Worm (Caenorhabditis elegans): ENCODE data around the gene alh-9.

Gene alh-9

DNA sequence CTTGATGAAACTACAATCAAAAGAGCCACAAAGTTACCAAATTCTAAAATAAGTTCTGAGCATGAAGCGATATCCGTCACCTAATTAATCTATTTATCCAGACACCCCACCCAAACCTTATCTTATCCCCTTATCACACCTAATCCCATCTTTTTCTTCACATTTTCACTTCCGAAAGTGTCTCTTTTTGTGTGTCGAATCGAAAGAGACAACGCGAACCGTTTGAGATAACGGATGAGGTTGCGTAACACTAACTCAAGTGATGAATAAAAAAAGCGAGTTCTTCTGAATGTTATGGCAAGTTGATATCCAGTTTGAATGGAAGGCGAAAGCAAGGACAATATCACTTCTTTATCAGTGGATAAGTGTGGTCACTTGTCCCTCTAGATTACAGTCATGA lies 27.7 kb downstream of the alh-9 start:
- TF ChIP-seq unc-62 (GFP tag; optimal IDR thresholded peaks at IDR 0.05), result no peak

DNA sequence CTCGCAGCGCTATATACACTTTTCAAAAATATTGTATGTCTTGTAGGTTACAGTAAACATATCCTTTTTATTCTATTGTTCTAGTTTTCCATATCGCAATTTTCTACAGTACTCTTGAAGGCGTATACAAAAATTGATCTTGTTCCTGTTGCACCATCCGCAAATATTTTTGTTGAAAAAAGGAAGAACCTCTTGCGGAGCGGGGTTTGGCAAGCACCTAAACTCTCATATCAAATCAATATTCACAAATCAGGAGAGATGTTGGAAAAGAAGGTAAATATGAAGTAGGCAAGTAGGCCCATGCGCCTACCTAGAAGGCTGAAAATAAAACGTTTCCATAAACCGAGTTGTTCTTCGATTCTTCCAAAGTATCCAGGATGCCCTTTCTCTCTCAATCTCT lies 28.2 kb downstream of the alh-9 start, which contains the start of gene C28H8.5:
TSS of gene C28H8.5 (plus strand) at position 301 of the 400 bp plus-strand sequence.
- TF ChIP-seq unc-62 (GFP tag; optimal IDR thresholded peaks at IDR 0.05), result no peak

DNA sequence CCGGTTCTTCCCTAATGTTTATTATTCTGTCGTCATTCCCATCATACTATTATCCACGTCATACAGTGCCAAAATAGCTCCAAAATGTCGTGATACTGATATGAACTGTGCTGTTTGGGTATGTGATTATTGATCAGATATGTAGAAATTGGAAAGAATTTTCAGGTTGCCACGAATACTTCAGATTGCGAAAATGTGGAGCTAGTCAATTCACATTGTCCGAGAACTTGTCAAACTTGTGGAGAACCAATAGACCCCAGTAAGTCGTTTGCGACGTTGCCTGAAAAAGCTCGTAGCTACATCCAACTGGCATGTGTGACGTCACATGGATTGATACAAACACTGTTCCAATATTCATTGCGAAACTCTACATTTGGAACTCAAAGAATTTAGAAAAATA lies 28.6 kb downstream of the alh-9 start:
- TF ChIP-seq unc-62 (GFP tag; optimal IDR thresholded peaks at IDR 0.05), result no peak

DNA sequence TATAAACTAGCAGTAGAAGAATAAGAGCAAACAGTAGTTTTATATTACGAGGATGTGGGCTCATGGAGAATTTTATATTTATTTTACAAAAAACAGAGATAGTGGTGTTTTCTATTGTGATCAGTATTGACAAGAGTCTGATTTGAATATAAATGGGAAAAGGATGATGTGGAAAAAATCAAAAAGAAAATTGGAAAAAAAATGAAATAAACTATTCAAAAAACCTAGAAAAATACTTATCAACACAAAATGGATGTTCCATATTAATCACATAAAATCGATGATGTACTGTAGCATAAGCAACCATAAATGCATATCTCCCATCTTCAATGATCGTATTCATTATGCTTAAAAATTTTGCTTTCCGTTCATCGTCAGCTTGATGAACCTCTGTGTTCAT lies 31.1 kb downstream of the alh-9 start, which contains the start of gene C28H8.7:
TSS of gene C28H8.7 (minus strand) at position 101 of the 400 bp plus-strand sequence.
- no peak for TF ChIP-seq unc-62 (GFP tag; optimal IDR thresholded peaks at IDR 0.05)

DNA sequence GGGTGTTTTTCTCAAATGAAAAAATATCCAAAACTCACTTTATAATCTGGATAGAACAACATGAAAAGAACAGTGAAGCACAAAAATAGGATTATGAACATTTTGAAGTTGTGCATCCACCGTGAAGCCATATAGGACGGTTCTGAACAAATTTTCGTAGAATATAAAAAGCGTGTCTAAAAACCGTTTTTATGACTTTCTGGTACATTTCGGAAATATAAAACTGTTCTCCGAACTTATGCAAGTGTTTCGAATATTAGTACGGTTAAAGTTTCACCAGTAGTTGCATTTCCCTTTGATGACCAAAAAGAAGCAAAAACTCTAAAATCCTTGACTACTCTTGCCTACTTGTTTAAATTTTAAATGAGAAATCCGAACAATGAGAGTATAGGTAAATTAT lies 32.9 kb downstream of the alh-9 start, which contains the start of gene C28H8.8:
TSS of gene C28H8.8 (minus strand) at position 101 of the 400 bp plus-strand sequence.
- no peak for TF ChIP-seq unc-62 (GFP tag; optimal IDR thresholded peaks at IDR 0.05)

DNA sequence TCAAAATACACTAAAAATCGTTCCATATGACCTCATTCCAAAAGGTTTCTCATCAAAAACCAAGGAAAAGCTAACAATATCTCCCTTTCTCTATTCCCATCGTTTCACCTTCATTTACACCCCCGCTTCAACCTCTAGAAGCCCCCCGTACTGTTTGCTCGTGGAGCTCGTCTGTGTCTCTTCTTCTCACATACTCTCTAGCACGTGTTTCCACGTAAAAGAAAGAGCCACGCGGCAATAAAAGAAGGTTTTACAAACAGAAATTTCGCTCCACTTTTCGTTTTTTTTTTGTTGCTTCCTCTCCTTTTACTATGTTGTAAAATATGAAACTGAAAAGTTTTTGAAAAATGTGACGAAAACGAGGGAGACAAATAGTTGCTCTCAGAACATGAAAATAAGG lies 37.1 kb downstream of the alh-9 start:
- no peak for TF ChIP-seq unc-62 (GFP tag; optimal IDR thresholded peaks at IDR 0.05)

DNA sequence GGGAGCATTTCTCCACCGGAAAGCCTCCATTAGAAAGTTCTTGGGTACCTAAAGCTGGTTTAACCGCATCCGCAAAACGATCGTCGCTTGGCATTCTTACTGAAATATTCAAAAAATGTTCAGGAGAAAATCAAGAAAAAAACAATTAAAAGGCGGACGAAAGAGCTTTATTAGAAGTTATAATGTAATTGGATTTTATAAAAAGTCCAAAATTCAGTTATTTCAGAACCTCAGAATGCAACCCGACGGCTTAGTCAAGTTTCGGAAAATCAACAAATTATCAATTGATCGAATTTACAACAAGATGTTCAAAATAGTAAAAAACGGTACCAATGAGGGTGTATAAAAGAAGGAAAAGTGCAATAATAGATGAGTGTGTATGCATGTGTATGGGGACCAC lies 40.1 kb downstream of the alh-9 start, which contains the start of gene pxl-1:
TSS of gene pxl-1 (minus strand) at position 101 of the 400 bp plus-strand sequence.
- TF ChIP-seq unc-62 (GFP tag; optimal IDR thresholded peaks at IDR 0.05), result no peak

DNA sequence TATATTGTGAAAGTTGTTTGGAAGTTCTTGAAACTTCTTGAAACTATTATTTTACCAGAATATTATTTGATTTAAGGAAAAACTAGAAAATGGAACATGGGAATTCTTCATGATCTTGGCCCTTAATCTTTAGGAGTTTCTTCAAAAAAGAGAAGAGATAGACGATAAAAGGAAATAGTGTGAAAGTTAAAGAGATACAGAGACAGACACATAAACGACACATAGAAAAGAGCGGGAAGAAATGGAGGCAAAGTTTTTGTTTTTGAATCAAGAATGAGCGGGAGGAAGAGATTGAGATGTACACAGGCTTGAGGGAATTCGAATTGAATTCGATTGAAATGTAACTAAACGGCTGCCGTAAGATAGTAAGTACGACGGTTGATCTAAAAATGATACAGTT lies 41.6 kb downstream of the alh-9 start:
- TF ChIP-seq unc-62 (GFP tag; optimal IDR thresholded peaks at IDR 0.05), result no peak

DNA sequence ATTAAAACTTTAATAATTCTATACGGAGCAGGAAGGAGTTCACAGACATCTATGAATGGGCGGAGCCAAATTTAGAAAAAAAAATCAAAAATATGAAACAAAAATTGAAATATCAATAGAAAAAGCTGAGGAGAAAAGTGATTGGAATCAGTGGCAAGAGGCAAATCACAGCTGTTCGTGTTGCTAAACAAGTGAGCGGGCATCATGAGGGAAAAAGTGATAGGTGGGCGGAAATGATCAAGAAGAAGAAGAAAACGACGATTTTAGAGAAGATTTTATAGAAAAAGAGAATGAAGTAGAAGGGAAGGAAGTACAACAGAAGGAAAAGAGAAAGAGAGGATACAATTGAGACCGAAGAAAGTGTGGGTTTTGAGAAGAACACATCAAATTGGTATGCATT lies 42.8 kb downstream of the alh-9 start:
- TF ChIP-seq unc-62 (GFP tag; optimal IDR thresholded peaks at IDR 0.05), result no peak

DNA sequence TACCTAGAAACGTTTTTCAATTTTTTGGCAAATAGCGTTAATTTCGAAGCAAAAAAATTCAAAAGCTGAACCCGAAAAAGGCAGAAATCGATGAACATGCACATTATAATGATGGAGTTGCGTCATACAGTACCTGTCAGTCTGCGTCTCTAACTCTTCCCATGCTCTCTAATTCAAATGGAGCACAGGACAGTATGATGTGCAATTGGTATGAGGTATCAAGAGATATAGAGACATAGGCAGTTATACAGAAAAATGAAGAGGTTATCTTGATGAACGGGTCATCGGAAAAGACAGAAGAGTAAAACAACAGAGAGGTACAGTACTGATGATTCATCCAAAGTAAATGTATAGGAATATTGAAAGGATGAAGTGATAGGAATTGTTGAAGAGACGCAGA lies 44.9 kb downstream of the alh-9 start:
- TF ChIP-seq unc-62 (GFP tag; optimal IDR thresholded peaks at IDR 0.05), result no peak

DNA sequence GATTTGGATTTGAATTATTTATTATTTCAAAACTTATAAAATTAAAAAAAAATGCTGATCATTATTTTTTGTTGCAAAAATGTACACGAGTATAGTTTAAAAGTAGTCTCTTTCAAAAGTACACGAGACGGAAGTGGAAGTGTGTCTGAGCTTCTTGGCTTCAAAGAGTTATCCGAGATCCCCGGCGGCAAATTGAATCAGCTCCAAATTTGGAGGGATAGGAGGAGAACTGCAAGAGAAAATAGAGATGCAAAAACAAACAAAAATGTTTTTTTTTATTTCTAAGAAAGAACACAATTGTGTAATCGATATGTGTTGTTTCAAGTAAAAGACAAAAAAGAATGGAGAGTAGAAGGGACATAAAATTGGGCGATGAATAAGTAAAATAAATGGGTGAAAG lies 46.7 kb downstream of the alh-9 start:
- no peak for TF ChIP-seq unc-62 (GFP tag; optimal IDR thresholded peaks at IDR 0.05)

DNA sequence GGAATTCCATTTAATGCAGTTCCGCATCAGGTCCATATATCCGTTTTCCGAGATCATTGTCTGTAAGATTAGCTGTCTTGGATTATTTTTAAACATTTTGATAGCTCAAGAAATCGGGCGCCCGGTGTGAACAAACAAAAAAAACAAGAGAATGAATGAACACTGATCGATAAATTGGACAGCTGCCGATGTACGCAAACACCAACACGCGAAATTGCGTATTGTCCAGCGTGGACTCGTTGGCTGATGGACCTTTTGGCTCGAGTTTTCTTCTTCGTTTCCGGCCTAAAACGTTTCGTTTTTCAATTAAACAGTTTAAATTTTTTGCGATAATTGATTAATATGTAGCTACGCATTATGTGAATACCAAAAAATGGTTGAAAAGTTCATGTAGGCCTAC lies 50.2 kb downstream of the alh-9 start, which contains the start of gene dpff-1:
TSS of gene dpff-1 (minus strand) at position 288 of the 400 bp plus-strand sequence.
- no peak for TF ChIP-seq unc-62 (GFP tag; optimal IDR thresholded peaks at IDR 0.05)

DNA sequence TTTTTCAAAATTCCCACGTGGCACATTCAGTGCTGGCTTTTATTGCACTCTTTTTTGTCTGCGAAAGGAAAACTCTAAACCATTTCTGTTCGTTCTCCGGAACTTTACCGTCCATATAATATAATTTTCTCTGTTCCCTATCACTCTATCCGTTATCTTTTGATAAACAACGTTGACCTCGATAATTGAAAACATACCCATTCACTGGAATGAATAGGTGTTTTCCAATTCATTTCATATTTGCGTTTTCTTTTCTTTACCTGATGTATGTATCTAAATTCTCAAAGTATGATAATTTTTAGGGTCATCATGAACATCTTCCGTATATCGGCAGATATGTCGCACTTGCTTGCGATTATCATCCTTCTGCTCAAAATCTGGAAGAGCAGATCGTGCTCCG lies 50.9 kb downstream of the alh-9 start, which contains the start of gene erd-2.2:
TSS of gene erd-2.2 (plus strand) at position 301 of the 400 bp plus-strand sequence.
- no peak for TF ChIP-seq unc-62 (GFP tag; optimal IDR thresholded peaks at IDR 0.05)

DNA sequence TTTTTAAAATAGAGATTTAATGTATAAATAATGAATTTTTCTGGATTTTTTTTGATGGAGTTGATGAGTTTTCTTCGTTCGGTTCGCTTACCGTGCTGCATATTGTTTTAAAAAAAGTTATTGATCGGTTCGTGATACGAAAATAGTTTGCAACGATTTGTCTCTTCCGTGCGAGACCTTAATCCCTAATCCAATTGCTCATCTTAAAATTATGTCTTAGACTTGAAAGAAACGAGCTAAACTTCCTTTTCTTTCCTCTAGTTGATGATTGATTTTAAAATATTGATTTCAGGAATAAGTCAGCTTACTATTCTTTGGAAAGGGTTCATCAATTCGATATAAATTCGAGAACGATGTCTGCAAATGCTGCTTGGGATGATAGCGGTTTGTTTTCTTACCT lies 52.6 kb downstream of the alh-9 start, which contains the start of gene C28H8.3:
TSS of gene C28H8.3 (plus strand) at position 293 of the 400 bp plus-strand sequence.
- TF ChIP-seq unc-62 (GFP tag; optimal IDR thresholded peaks at IDR 0.05), result no peak

Data from whole organism, dauer.